Worm (Caenorhabditis elegans) whole organism, L1 larva: ENCODE data around the gene F46H5.7.
A peak's percentile ranks its signal among the peaks of the same experiment; 100 is the strongest.

Experiments used
- C04F5.9 ChIP-seq: sonication (generic microtip); optimal IDR thresholded peaks from 2 replicates; lab custom pipeline; 2016; ENCODE audit warnings: missing genetic modification characterization, missing compliant biosample characterization
- C16A3.4 ChIP-seq: fragments of 150-350 bp; optimal IDR thresholded peaks from 2 replicates; lab custom pipeline; 2014; ENCODE audit warnings: missing biosample characterization, missing genetic modification characterization
- C34B4.2 ChIP-seq: sonication (generic microtip); optimal IDR thresholded peaks from 2 replicates; lab custom pipeline; 2017; ENCODE audit warnings: mild to moderate bottlenecking, missing genetic modification characterization, missing compliant biosample characterization
- F16B12.6 ChIP-seq: fragments of 150-350 bp; optimal IDR thresholded peaks from 2 replicates; lab custom pipeline; 2014; ENCODE audit warnings: missing biosample characterization, missing genetic modification characterization
- Y116A8C.19 ChIP-seq: sonication (generic microtip); optimal IDR thresholded peaks from 2 replicates; lab custom pipeline; 2016; ENCODE audit warnings: missing compliant biosample characterization, missing genetic modification characterization, borderline replicate concordance
- aha-1 ChIP-seq: fragments of 150-350 bp; optimal IDR thresholded peaks from 2 replicates; lab custom pipeline; 2014; ENCODE audit warnings: missing biosample characterization, missing genetic modification characterization
- alr-1 ChIP-seq: fragments of 200-800 bp; sonication (Bioruptor generic); optimal IDR thresholded peaks from 2 replicates; lab custom pipeline; 2018; ENCODE audit warnings: borderline replicate concordance, mild to moderate bottlenecking, missing genetic modification characterization, missing compliant biosample characterization
- aly-2 ChIP-seq: fragments of 150-350 bp; optimal IDR thresholded peaks from 2 replicates; lab custom pipeline; 2014; ENCODE audit warnings: missing biosample characterization, missing genetic modification characterization
- ama-1 ChIP-seq: fragments of 150-350 bp; optimal IDR thresholded peaks from 2 replicates; lab custom pipeline; 2014
- ceh-82 ChIP-seq, 3 experiments: fragments of 150-350 bp in 1 of 3; sonication (generic microtip) in 2 of 3; optimal IDR thresholded peaks; 2 replicates each; lab custom pipeline; 2014 to 2017; ENCODE audit warnings: missing biosample characterization in 3 of 3, missing genetic modification characterization in 3 of 3
- ceh-88 ChIP-seq: fragments of 200-800 bp; sonication (Bioruptor generic); IDR thresholded peaks from 2 replicates; pipeline ENCODE4 v1.3.6; 2022; ENCODE audit warnings: missing genetic modification characterization, missing compliant biosample characterization
- ces-1 ChIP-seq: fragments of 150-350 bp; optimal IDR thresholded peaks from 2 replicates; lab custom pipeline; 2014; ENCODE audit warnings: missing biosample characterization, missing genetic modification reagents, missing genetic modification characterization
- dpl-1 ChIP-seq, 3 experiments: fragments of 150-350 bp in 2 of 3; sonication (generic microtip) in 1 of 3; optimal IDR thresholded peaks; 2 replicates each; lab custom pipeline; 2014 to 2017; ENCODE audit warnings: missing biosample characterization in 3 of 3, missing genetic modification characterization in 3 of 3, missing genetic modification reagents in 3 of 3
- dsc-1 ChIP-seq: sonication (generic microtip); optimal IDR thresholded peaks from 2 replicates; lab custom pipeline; 2016; ENCODE audit warnings: mild to moderate bottlenecking, missing genetic modification characterization, missing compliant biosample characterization
- efl-3 ChIP-seq: fragments of 200-800 bp; sonication (Bioruptor generic); optimal IDR thresholded peaks from 2 replicates; lab custom pipeline; 2018; ENCODE audit warnings: mild to moderate bottlenecking, missing genetic modification characterization, missing compliant biosample characterization
- egl-13 ChIP-seq: sonication (generic microtip); optimal IDR thresholded peaks from 2 replicates; lab custom pipeline; 2016; ENCODE audit warnings: missing genotype, missing genetic modification reagents, missing genetic modification characterization, missing compliant biosample characterization
- egl-27 ChIP-seq, 2 experiments: fragments of 150-350 bp in 1 of 2; sonication (generic microtip); optimal IDR thresholded peaks; 3 replicates each; lab custom pipeline; 2017 to 2018; ENCODE audit warnings: missing biosample characterization in 2 of 2, missing genetic modification characterization in 2 of 2, missing genetic modification reagents in 2 of 2
- ets-5 ChIP-seq: fragments of 200-800 bp; sonication (Bioruptor generic); IDR thresholded peaks from 2 replicates; pipeline ENCODE4 v1.3.6; 2022; ENCODE audit warnings: missing genetic modification characterization, missing compliant biosample characterization
- fkh-10 ChIP-seq: sonication (generic microtip); optimal IDR thresholded peaks from 2 replicates; lab custom pipeline; 2017; ENCODE audit warnings: missing biosample characterization, missing genetic modification reagents, missing genetic modification characterization
- fkh-8 ChIP-seq: sonication (generic microtip); optimal IDR thresholded peaks from 2 replicates; lab custom pipeline; 2016; ENCODE audit warnings: mild to moderate bottlenecking, missing genetic modification characterization, missing compliant biosample characterization
- hlh-17 ChIP-seq: fragments of 200-800 bp; sonication (Bioruptor generic); optimal IDR thresholded peaks from 2 replicates; lab custom pipeline; 2018; ENCODE audit warnings: missing genetic modification characterization, mild to moderate bottlenecking, missing compliant biosample characterization, moderate library complexity, borderline replicate concordance
- hpl-2 ChIP-seq: fragments of 150-350 bp; optimal IDR thresholded peaks from 2 replicates; lab custom pipeline; 2014; ENCODE audit warnings: missing biosample characterization, missing genetic modification reagents, missing genetic modification characterization
- irx-1 ChIP-seq: sonication (generic microtip); optimal IDR thresholded peaks from 2 replicates; lab custom pipeline; 2016; ENCODE audit warnings: missing genetic modification characterization, missing compliant biosample characterization
- isw-1 ChIP-seq: fragments of 200-800 bp; sonication (Bioruptor generic); IDR thresholded peaks from 2 replicates; pipeline ENCODE4 v1.3.6; 2022; ENCODE audit warnings: missing genetic modification characterization, missing compliant biosample characterization
- lin-13 ChIP-seq: fragments of 150-350 bp; optimal IDR thresholded peaks from 2 replicates; lab custom pipeline; 2014; ENCODE audit warnings: missing biosample characterization, missing genetic modification reagents, missing genetic modification characterization
- lin-15B ChIP-seq: fragments of 150-350 bp; sonication (generic microtip); optimal IDR thresholded peaks from 3 replicates; lab custom pipeline; 2014; ENCODE audit warnings: missing biosample characterization, missing genetic modification characterization
- lir-3 ChIP-seq: sonication (generic microtip); optimal IDR thresholded peaks from 2 replicates; lab custom pipeline; 2016; ENCODE audit warnings: mild to moderate bottlenecking, missing genetic modification characterization, moderate library complexity, missing compliant biosample characterization; ENCODE audit not compliant: poor library complexity
- lsy-2 ChIP-seq, 2 experiments: fragments of 150-350 bp; optimal IDR thresholded peaks; 2 replicates each; lab custom pipeline; 2014; ENCODE audit warnings: missing biosample characterization in 2 of 2, missing genetic modification characterization in 2 of 2
- mab-9 ChIP-seq: fragments of 200-800 bp; sonication (Bioruptor generic); IDR thresholded peaks from 2 replicates; pipeline ENCODE4 v1.3.6; 2022; ENCODE audit warnings: missing genetic modification reagents, missing genetic modification characterization, missing compliant biosample characterization
- mdl-1 ChIP-seq, 2 experiments: fragments of 150-350 bp; optimal IDR thresholded peaks; 2 replicates each; lab custom pipeline; 2014 to 2017; ENCODE audit warnings: missing biosample characterization in 2 of 2, missing genetic modification characterization in 2 of 2, inconsistent platforms in 1 of 2
- mef-2 ChIP-seq: fragments of 150-350 bp; optimal IDR thresholded peaks from 2 replicates; lab custom pipeline; 2014; ENCODE audit warnings: missing biosample characterization, missing genetic modification characterization
- nhr-11 ChIP-seq: fragments of 150-350 bp; optimal IDR thresholded peaks from 2 replicates; lab custom pipeline; 2014; ENCODE audit warnings: missing biosample characterization, missing genetic modification characterization
- nhr-237 ChIP-seq: fragments of 150-350 bp; optimal IDR thresholded peaks from 2 replicates; lab custom pipeline; 2014; ENCODE audit warnings: missing biosample characterization, missing genetic modification characterization
- nhr-28 ChIP-seq: fragments of 150-350 bp; optimal IDR thresholded peaks from 2 replicates; lab custom pipeline; 2014; ENCODE audit warnings: missing biosample characterization, missing genetic modification characterization
- nhr-47 ChIP-seq: sonication (generic microtip); optimal IDR thresholded peaks from 2 replicates; lab custom pipeline; 2016; ENCODE audit warnings: mild to moderate bottlenecking, missing genetic modification characterization, moderate library complexity, missing compliant biosample characterization
- nhr-76 ChIP-seq: sonication (generic microtip); optimal IDR thresholded peaks from 2 replicates; lab custom pipeline; 2017; ENCODE audit warnings: missing biosample characterization, missing genetic modification characterization
- nhr-84 ChIP-seq: sonication (generic microtip); optimal IDR thresholded peaks from 2 replicates; lab custom pipeline; 2017; ENCODE audit warnings: missing biosample characterization, missing genetic modification characterization
- pag-3 ChIP-seq: sonication (generic microtip); optimal IDR thresholded peaks from 2 replicates; lab custom pipeline; 2017; ENCODE audit warnings: missing genetic modification characterization, mild to moderate bottlenecking, missing compliant biosample characterization, antibody characterized with exemption, borderline replicate concordance; ENCODE audit not compliant: insufficient read depth
- pax-3 ChIP-seq: fragments of 200-800 bp; sonication (Bioruptor generic); optimal IDR thresholded peaks from 2 replicates; lab custom pipeline; 2018; ENCODE audit warnings: mild to moderate bottlenecking, missing genetic modification characterization, moderate library complexity, missing compliant biosample characterization
- rnt-1 ChIP-seq: sonication (generic microtip); optimal IDR thresholded peaks from 2 replicates; lab custom pipeline; 2016; ENCODE audit warnings: mild to moderate bottlenecking, missing genetic modification characterization, moderate library complexity, missing compliant biosample characterization
- skn-1 ChIP-seq: fragments of 150-350 bp; optimal IDR thresholded peaks from 2 replicates; lab custom pipeline; 2014; ENCODE audit warnings: missing biosample characterization, missing genetic modification characterization
- sox-4 ChIP-seq: sonication (generic microtip); optimal IDR thresholded peaks from 2 replicates; lab custom pipeline; 2016; ENCODE audit warnings: missing genetic modification characterization, missing compliant biosample characterization
- sptf-1 ChIP-seq: fragments of 150-350 bp; optimal IDR thresholded peaks from 2 replicates; lab custom pipeline; 2014; ENCODE audit warnings: missing biosample characterization, missing genetic modification characterization
- swsn-7 ChIP-seq: sonication (generic microtip); optimal IDR thresholded peaks from 2 replicates; lab custom pipeline; 2016; ENCODE audit warnings: missing genetic modification characterization, missing compliant biosample characterization
- tbx-2 ChIP-seq: sonication (generic microtip); optimal IDR thresholded peaks from 2 replicates; lab custom pipeline; 2016; ENCODE audit warnings: missing genetic modification characterization, missing compliant biosample characterization
- unc-62 ChIP-seq: fragments of 150-350 bp; optimal IDR thresholded peaks from 2 replicates; lab custom pipeline; 2014; ENCODE audit warnings: missing biosample characterization, missing genetic modification reagents, missing genetic modification characterization
- unc-86 ChIP-seq: sonication (generic microtip); optimal IDR thresholded peaks from 2 replicates; lab custom pipeline; 2016; ENCODE audit warnings: missing genetic modification characterization, missing compliant biosample characterization
- unc-98 ChIP-seq: fragments of 200-800 bp; sonication (Bioruptor generic); IDR thresholded peaks from 2 replicates; pipeline ENCODE4 v1.3.6; 2022; ENCODE audit warnings: missing genetic modification characterization, missing compliant biosample characterization
- vab-15 ChIP-seq: sonication (generic microtip); optimal IDR thresholded peaks from 2 replicates; lab custom pipeline; 2017; ENCODE audit warnings: missing genotype, mild to moderate bottlenecking, missing genetic modification characterization, missing compliant biosample characterization
- xbp-1 ChIP-seq: sonication (generic microtip); optimal IDR thresholded peaks from 2 replicates; lab custom pipeline; 2016; ENCODE audit warnings: missing genetic modification characterization, missing compliant biosample characterization
- zip-4 ChIP-seq: fragments of 200-800 bp; sonication (Bioruptor generic); optimal IDR thresholded peaks from 2 replicates; lab custom pipeline; 2018; ENCODE audit warnings: mild to moderate bottlenecking, missing genetic modification characterization, moderate library complexity, missing compliant biosample characterization
- ztf-11 ChIP-seq, 2 experiments: sonication (generic microtip); optimal IDR thresholded peaks; 2 replicates each; lab custom pipeline; 2016 to 2017; ENCODE audit warnings: missing genetic modification characterization in 2 of 2, missing biosample characterization in 1 of 2, missing compliant biosample characterization in 1 of 2
- ztf-4 ChIP-seq: fragments of 150-350 bp; optimal IDR thresholded peaks from 2 replicates; lab custom pipeline; 2014; ENCODE audit warnings: missing biosample characterization, missing genetic modification characterization

F46H5.7 gene

DNA sequence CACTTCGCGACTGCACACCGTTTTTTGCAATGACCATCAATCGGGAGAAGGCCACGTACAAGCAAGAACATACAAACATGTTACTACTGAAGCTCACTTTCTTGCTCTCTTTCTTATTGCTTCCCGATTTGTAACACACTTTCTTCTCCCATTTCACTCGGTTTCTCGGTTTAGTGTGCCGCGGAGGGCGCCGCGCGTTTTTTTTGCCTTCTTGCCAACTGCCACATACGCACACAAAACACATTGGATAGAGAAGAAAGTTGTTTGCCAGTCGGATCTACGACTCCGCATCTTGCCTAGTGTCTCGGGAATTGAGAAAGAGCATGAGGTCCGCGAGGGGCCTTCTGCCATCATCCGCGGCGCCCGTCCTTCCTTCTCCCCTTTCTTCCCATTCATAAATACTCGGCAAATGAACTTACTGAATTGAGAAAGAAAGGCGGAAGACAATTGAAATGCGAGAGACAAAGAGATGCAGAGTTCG is 8.0 kb downstream of the F46H5.7 start:
- TF ChIP-seq aly-2 (tag; lab: Kevin White, UChicago) = no peak
- TF ChIP-seq C16A3.4 = no peak
- peak; percentile 29 to 56 (median 37) for TF ChIP-seq ceh-82 (tag; optimal IDR thresholded peaks at IDR 0.05; lab: Kevin White, UChicago)
- no peak for TF ChIP-seq F16B12.6
- no peak for TF ChIP-seq lir-3
- no peak for TF ChIP-seq ztf-4
- no peak for TF ChIP-seq Y116A8C.19 (tag; lab: Kevin White, UChicago)
- TF ChIP-seq hlh-17 (GFP tag; lab: Kevin White, UChicago) = no peak
- TF ChIP-seq lsy-2 (tag; optimal IDR thresholded peaks at IDR 0.05; lab: Kevin White, UChicago) = peak; percentile 31 to 57
- no peak for TF ChIP-seq egl-27 (tag; optimal IDR thresholded peaks at IDR 0.05; lab: Kevin White, UChicago)
- no peak for TF ChIP-seq lin-15B (tag; lab: Kevin White, UChicago)
- TF ChIP-seq dsc-1 (tag; lab: Kevin White, UChicago) = peak; percentile 73
- peak; percentile 41 for TF ChIP-seq egl-13 (tag; lab: Kevin White, UChicago)
- TF ChIP-seq swsn-7 = peak; percentile 74
- TF ChIP-seq alr-1 (tag; lab: Kevin White, UChicago) = no peak
- TF ChIP-seq nhr-237 (tag; lab: Kevin White, UChicago) = no peak
- TF ChIP-seq mef-2 = no peak
- no peak for TF ChIP-seq unc-62
- TF ChIP-seq C04F5.9 = no peak
- no peak for TF ChIP-seq unc-98 (GFP tag; lab: Robert Waterston, UW)
- TF ChIP-seq fkh-8 (tag; lab: Kevin White, UChicago) = peak; percentile 20
- TF ChIP-seq irx-1 (tag; lab: Kevin White, UChicago) = peak; percentile 67
- TF ChIP-seq hpl-2 (GFP tag; lab: Kevin White, UChicago) = no peak
- no peak for TF ChIP-seq ama-1 (lab: Kevin White, UChicago)
- no peak for TF ChIP-seq efl-3 (GFP tag; lab: Kevin White, UChicago)
- no peak for TF ChIP-seq lin-13 (GFP tag; lab: Kevin White, UChicago)
- no peak for TF ChIP-seq sox-4 (tag; lab: Kevin White, UChicago)
- TF ChIP-seq pag-3 (tag; lab: Kevin White, UChicago) = peak; percentile 72
- TF ChIP-seq tbx-2 (tag; lab: Kevin White, UChicago) = peak; percentile 83
- TF ChIP-seq nhr-47 (tag; lab: Kevin White, UChicago) = peak; percentile 57
- TF ChIP-seq dpl-1 (GFP tag; optimal IDR thresholded peaks at IDR 0.05; lab: Kevin White, UChicago) = no peak
- TF ChIP-seq nhr-76 (tag; lab: Kevin White, UChicago) = no peak
- no peak for TF ChIP-seq ztf-11 (tag; optimal IDR thresholded peaks at IDR 0.05; lab: Kevin White, UChicago)
- no peak for TF ChIP-seq mab-9
- TF ChIP-seq vab-15 = no peak
- no peak; the same call in 1 of the 2 replicates for TF ChIP-seq isw-1 (GFP tag; lab: Robert Waterston, UW)
- peak; percentile 69 for TF ChIP-seq rnt-1
- peak; percentile 7 for TF ChIP-seq skn-1 (tag; lab: Kevin White, UChicago)
- no peak for TF ChIP-seq ces-1 (GFP tag; lab: Kevin White, UChicago)
- TF ChIP-seq nhr-84 (tag; lab: Kevin White, UChicago) = no peak
- no peak for TF ChIP-seq aha-1 (tag; lab: Kevin White, UChicago)
- no peak for TF ChIP-seq ets-5
- no peak for TF ChIP-seq pax-3 (tag; lab: Kevin White, UChicago)
- TF ChIP-seq zip-4 (GFP tag; lab: Kevin White, UChicago) = no peak
- peak in 1 of 2 experiments; percentile 38 for TF ChIP-seq mdl-1 (tag; optimal IDR thresholded peaks at IDR 0.05; lab: Kevin White, UChicago)
- peak; percentile 67 for TF ChIP-seq unc-86 (tag; lab: Kevin White, UChicago)
- peak; percentile 95 for TF ChIP-seq fkh-10
- TF ChIP-seq nhr-11 (tag; lab: Kevin White, UChicago) = no peak
- TF ChIP-seq ceh-88 (GFP tag; lab: Robert Waterston, UW) = no peak
- no peak for TF ChIP-seq nhr-28 (tag; lab: Kevin White, UChicago)
- no peak for TF ChIP-seq sptf-1
- peak; percentile 58 for TF ChIP-seq xbp-1 (tag; lab: Kevin White, UChicago)
- no peak for TF ChIP-seq C34B4.2 (tag; lab: Kevin White, UChicago)
